Fruit fly (Drosophila melanogaster) whole organism, prepupa: Measurements from ENCODE around the gene Bem46.

Source experiments
- Blimp-1 ChIP-seq: fragments of 200-800 bp; sonication (Bioruptor generic); optimal IDR thresholded peaks from 3 replicates; lab custom pipeline; 2017; ENCODE audit warnings: missing biosample characterization, missing genetic modification characterization, mild to moderate bottlenecking, moderate library complexity, missing genetic modification reagents
- CG10631 ChIP-seq: fragments of 200-800 bp; sonication (Bioruptor generic); optimal IDR thresholded peaks from 2 replicates; lab custom pipeline; 2016; ENCODE audit warnings: missing biosample characterization, missing genetic modification characterization
- CG11762 ChIP-seq: fragments of 200-800 bp; sonication (Bioruptor generic); optimal IDR thresholded peaks from 3 replicates; lab custom pipeline; 2016; ENCODE audit warnings: missing biosample characterization, missing genetic modification characterization; ENCODE audit not compliant: insufficient read depth
- CG11902 ChIP-seq: fragments of 200-800 bp; sonication (Bioruptor generic); optimal IDR thresholded peaks from 3 replicates; lab custom pipeline; 2016; ENCODE audit warnings: missing biosample characterization, missing genetic modification characterization
- CG15336 ChIP-seq: fragments of 200-800 bp; sonication (Bioruptor generic); IDR thresholded peaks from 2 replicates; pipeline ENCODE4 v1.3.6; 2022; ENCODE audit warnings: missing biosample characterization, missing genetic modification characterization
- CG1621 ChIP-seq: fragments of 200-800 bp; sonication (Bioruptor generic); optimal IDR thresholded peaks from 3 replicates; lab custom pipeline; 2018; ENCODE audit warnings: missing biosample characterization, mild to moderate bottlenecking, missing genetic modification characterization
- CG16779 ChIP-seq: fragments of 200-800 bp; sonication (Bioruptor generic); optimal IDR thresholded peaks from 3 replicates; lab custom pipeline; 2017; ENCODE audit warnings: missing biosample characterization, mild to moderate bottlenecking, missing genetic modification characterization
- CG32006 ChIP-seq: fragments of 200-800 bp; sonication (Bioruptor generic); optimal IDR thresholded peaks from 3 replicates; lab custom pipeline; 2017; ENCODE audit warnings: missing biosample characterization, mild to moderate bottlenecking, missing genetic modification characterization
- CG34406 ChIP-seq: fragments of 200-800 bp; sonication (Bioruptor generic); optimal IDR thresholded peaks from 3 replicates; lab custom pipeline; 2016; ENCODE audit warnings: missing biosample characterization, missing genetic modification characterization
- CG6163 ChIP-seq: fragments of 200-800 bp; sonication (Bioruptor generic); IDR thresholded peaks from 3 replicates; pipeline ENCODE4 v1.3.6; 2022; ENCODE audit warnings: missing biosample characterization, missing genetic modification characterization
- CG6276 ChIP-seq: fragments of 200-800 bp; sonication (Bioruptor generic); optimal IDR thresholded peaks from 2 replicates; lab custom pipeline; 2017; ENCODE audit warnings: missing biosample characterization, mild to moderate bottlenecking, missing genetic modification characterization
- CG6808 ChIP-seq: fragments of 200-800 bp; sonication (Bioruptor generic); optimal IDR thresholded peaks from 3 replicates; lab custom pipeline; 2017; ENCODE audit warnings: missing biosample characterization, missing genetic modification characterization, mild to moderate bottlenecking, moderate library complexity, missing genetic modification reagents
- CG6854 ChIP-seq: fragments of 200-800 bp; sonication (Bioruptor generic); optimal IDR thresholded peaks from 2 replicates; lab custom pipeline; 2017; ENCODE audit warnings: missing biosample characterization, mild to moderate bottlenecking, missing genetic modification characterization
- CG8319 ChIP-seq: fragments of 200-800 bp; sonication (Bioruptor generic); optimal IDR thresholded peaks from 3 replicates; lab custom pipeline; 2016; ENCODE audit warnings: missing biosample characterization, missing genetic modification characterization
- Eip75B ChIP-seq: fragments of 200-800 bp; sonication (Bioruptor generic); optimal IDR thresholded peaks from 3 replicates; lab custom pipeline; 2016; ENCODE audit warnings: missing biosample characterization, missing genetic modification characterization
- Eip78C ChIP-seq: fragments of 200-800 bp; sonication (Bioruptor generic); peaks from one replicate; lab custom pipeline; 2016; ENCODE audit warnings: missing biosample characterization, missing genetic modification characterization
- Ets96B ChIP-seq: fragments of 200-800 bp; optimal IDR thresholded peaks from 2 replicates; lab custom pipeline; 2019; ENCODE audit warnings: missing biosample characterization, mild to moderate bottlenecking, missing genetic modification characterization, moderate library complexity
- Gug ChIP-seq: fragments of 200-800 bp; sonication (Bioruptor generic); IDR thresholded peaks from 2 replicates; pipeline ENCODE4 v1.3.6; 2022; ENCODE audit warnings: missing biosample characterization, missing genetic modification characterization
- Hr38 ChIP-seq: sonication (Bioruptor generic); optimal IDR thresholded peaks from 2 replicates; lab custom pipeline; 2016; ENCODE audit warnings: missing biosample characterization, missing genetic modification characterization
- Hr4 ChIP-seq: fragments of 200-800 bp; sonication (Bioruptor generic); optimal IDR thresholded peaks from 3 replicates; lab custom pipeline; 2016; ENCODE audit warnings: missing biosample characterization, missing genetic modification characterization
- Sox14 ChIP-seq: fragments of 200-800 bp; sonication (Bioruptor generic); optimal IDR thresholded peaks from 3 replicates; lab custom pipeline; 2016; ENCODE audit warnings: missing biosample characterization, missing genetic modification characterization
- cyc ChIP-seq: fragments of 200-800 bp; sonication (Bioruptor generic); optimal IDR thresholded peaks from 3 replicates; lab custom pipeline; 2016; ENCODE audit warnings: missing biosample characterization, missing genetic modification characterization
- eg ChIP-seq: fragments of 200-800 bp; sonication (Bioruptor generic); IDR thresholded peaks from 3 replicates; pipeline ENCODE4 v1.3.6; 2022; ENCODE audit warnings: missing biosample characterization, missing genetic modification characterization
- esn ChIP-seq: fragments of 200-800 bp; sonication (Bioruptor generic); optimal IDR thresholded peaks from 2 replicates; lab custom pipeline; 2016; ENCODE audit warnings: missing biosample characterization, mild to moderate bottlenecking, missing genetic modification characterization, moderate library complexity
- fd59A ChIP-seq: fragments of 200-800 bp; sonication (Bioruptor generic); optimal IDR thresholded peaks from 2 replicates; lab custom pipeline; 2017; ENCODE audit warnings: missing biosample characterization, mild to moderate bottlenecking, missing genetic modification characterization, missing genetic modification reagents
- fd85E ChIP-seq: fragments of 200-800 bp; sonication (Bioruptor generic); optimal IDR thresholded peaks from 3 replicates; lab custom pipeline; 2016; ENCODE audit warnings: missing biosample characterization, missing genetic modification characterization
- fkh ChIP-seq: fragments of 200-800 bp; sonication (Bioruptor generic); optimal IDR thresholded peaks from 3 replicates; lab custom pipeline; 2017; ENCODE audit warnings: missing biosample characterization, mild to moderate bottlenecking, missing genetic modification characterization, moderate library complexity
- lz ChIP-seq: fragments of 200-800 bp; sonication (Bioruptor generic); optimal IDR thresholded peaks from 3 replicates; lab custom pipeline; 2016; ENCODE audit warnings: missing biosample characterization, missing genetic modification characterization
- net ChIP-seq: fragments of 200-800 bp; sonication (Bioruptor generic); optimal IDR thresholded peaks from 3 replicates; lab custom pipeline; 2016; ENCODE audit warnings: missing biosample characterization, missing genetic modification characterization
- spab ChIP-seq: fragments of 200-800 bp; sonication (Bioruptor generic); optimal IDR thresholded peaks from 2 replicates; lab custom pipeline; 2017; ENCODE audit warnings: missing biosample characterization, mild to moderate bottlenecking, missing genetic modification characterization, missing genetic modification reagents
- ss ChIP-seq, 2 experiments: fragments of 200-800 bp; sonication (Bioruptor generic); optimal IDR thresholded peaks; 2 replicates in 1 of 2; 3 replicates in 1 of 2; lab custom pipeline; 2017 to 2018; ENCODE audit warnings: mild to moderate bottlenecking in 2 of 2, missing biosample characterization in 2 of 2, missing genetic modification characterization in 2 of 2, moderate library complexity in 1 of 2
- topi ChIP-seq: fragments of 200-800 bp; sonication (Bioruptor generic); optimal IDR thresholded peaks from 3 replicates; lab custom pipeline; 2016; ENCODE audit warnings: missing biosample characterization, missing genetic modification characterization
- vri ChIP-seq: fragments of 200-800 bp; sonication (Bioruptor generic); optimal IDR thresholded peaks from 3 replicates; lab custom pipeline; 2016; ENCODE audit warnings: missing biosample characterization, mild to moderate bottlenecking, missing genetic modification characterization

The Bem46 gene

dm6 chr2L:2992664-2993174, 4.8 kb downstream of the Bem46 start, which contains the start of the genes okr and CG3558:
okr (minus strand) TSS chr2L:2992759.
CG3558 (plus strand) TSS chr2L:2992870.
- TF ChIP-seq fkh (GFP tag; lab: Kevin White, UChicago) (peak; percentile 71), esn (GFP tag; lab: Kevin White, UChicago) (peak; percentile 32), lz (GFP tag; lab: Kevin White, UChicago) (peak; percentile 13), Eip78C (GFP tag; lab: Kevin White, UChicago) (peak; percentile 75), spab (GFP tag; lab: Kevin White, UChicago) (no peak), Blimp-1 (GFP tag; lab: Kevin White, UChicago) (peak; percentile 79), CG6808 (GFP tag; lab: Kevin White, UChicago) (no peak), ss (GFP tag; optimal IDR thresholded peaks at IDR 0.05; lab: Kevin White, UChicago) (no peak)

dm6 chr2L:2993236-2993635, 5.3 kb downstream of the Bem46 start:
- TF ChIP-seq fkh (GFP tag; lab: Kevin White, UChicago) (peak; percentile 60), Sox14 (GFP tag; lab: Kevin White, UChicago) (no peak)

- TF ChIP-seq eg (GFP tag; lab: Robert Waterston, UW) (no peak), fd85E (GFP tag; lab: Kevin White, UChicago) (no peak), Hr38 (GFP tag; lab: Kevin White, UChicago) (no peak), CG6854 (GFP tag; lab: Kevin White, UChicago) (no peak), CG11762 (GFP tag; lab: Kevin White, UChicago) (no peak), CG16779 (tag; lab: Kevin White, UChicago) (no peak), CG34406 (GFP tag; lab: Kevin White, UChicago) (no peak), CG8319 (GFP tag; lab: Kevin White, UChicago) (no peak), topi (no peak), Hr4 (GFP tag; lab: Kevin White, UChicago) (no peak), fd59A (GFP tag; lab: Kevin White, UChicago) (no peak), CG32006 (GFP tag; lab: Kevin White, UChicago) (no peak), CG10631 (GFP tag; lab: Kevin White, UChicago) (no peak), fkh (GFP tag; lab: Kevin White, UChicago) (no peak), Eip75B (no peak), CG11902 (no peak), cyc (GFP tag; lab: Kevin White, UChicago) (no peak), CG6276 (GFP tag; lab: Kevin White, UChicago) (no peak), net (GFP tag; lab: Kevin White, UChicago) (no peak)
These were observed 5.8 kb downstream of the Bem46 start for dm6 chr2L:2993702-2994101.

dm6 chr2L:2999113-2999512, 11.2 kb downstream of the Bem46 start, which contains the start of gene Ccdc85:
Ccdc85 (plus strand) TSS chr2L:2999286.
- TF ChIP-seq ss (GFP tag; optimal IDR thresholded peaks at IDR 0.05; lab: Kevin White, UChicago): no peak
- TF ChIP-seq Gug: no peak
- peak; percentile 4 for TF ChIP-seq CG1621 (tag; lab: Kevin White, UChicago)
- TF ChIP-seq CG6163: 0 out of 3 replicates have a peak, but pooled peaks have one; percentile 7
- TF ChIP-seq lz (GFP tag; lab: Kevin White, UChicago): no peak
- TF ChIP-seq CG15336: no peak
- TF ChIP-seq Ets96B (tag; lab: Kevin White, UChicago): no peak
- peak; percentile 41 for TF ChIP-seq Eip78C (GFP tag; lab: Kevin White, UChicago)
- no peak for TF ChIP-seq Hr4 (GFP tag; lab: Kevin White, UChicago)
- peak; percentile 26 for TF ChIP-seq esn (GFP tag; lab: Kevin White, UChicago)
- TF ChIP-seq Sox14 (GFP tag; lab: Kevin White, UChicago): peak; percentile 12
- no peak for TF ChIP-seq vri (GFP tag; lab: Kevin White, UChicago)
